Fruit fly (Drosophila melanogaster) whole organism, embryonic: ENCODE results near the gene Pa1.

ENCODE experiments used
- CG10267 ChIP-seq: fragments of 200-800 bp; sonication (Bioruptor generic); optimal IDR thresholded peaks from 2 replicates; lab custom pipeline; 2018; ENCODE audit warnings: missing biosample characterization, mild to moderate bottlenecking, missing genetic modification characterization, moderate library complexity
- CG12104 ChIP-seq: fragments of 200-800 bp; sonication (Bioruptor generic); optimal IDR thresholded peaks from 3 replicates; lab custom pipeline; 2016; ENCODE audit warnings: missing biosample characterization, missing genetic modification characterization
- CG12219 ChIP-seq: fragments of 200-800 bp; sonication (Bioruptor generic); optimal IDR thresholded peaks from 3 replicates; lab custom pipeline; 2018; ENCODE audit warnings: missing biosample characterization, mild to moderate bottlenecking, missing genetic modification characterization
- CG14050 ChIP-seq: fragments of 200-800 bp; sonication (Bioruptor generic); IDR thresholded peaks from 3 replicates; pipeline ENCODE4 v1.3.6; 2022; ENCODE audit warnings: missing biosample characterization, missing genetic modification characterization
- CG2116 ChIP-seq: fragments of 200-800 bp; sonication (Bioruptor generic); optimal IDR thresholded peaks from 3 replicates; lab custom pipeline; 2018; ENCODE audit warnings: missing biosample characterization, mild to moderate bottlenecking, missing genetic modification characterization
- CG3726 ChIP-seq: fragments of 200-800 bp; sonication (Bioruptor generic); IDR thresholded peaks from 3 replicates; pipeline ENCODE4, ENCODE4 v1.3.6; 2022; ENCODE audit warnings: missing biosample characterization, missing genetic modification characterization
- CG4328 ChIP-seq: fragments of 200-800 bp; sonication (Bioruptor generic); optimal IDR thresholded peaks from 3 replicates; lab custom pipeline; 2017; ENCODE audit warnings: missing biosample characterization, missing genetic modification reagents, missing genetic modification characterization
- CG9215 ChIP-seq: fragments of 200-800 bp; sonication (Bioruptor generic); IDR thresholded peaks from 2 replicates; pipeline ENCODE4 v1.3.6; 2022; ENCODE audit warnings: missing biosample characterization, missing genetic modification characterization
- Dref ChIP-seq: fragments of 200-800 bp; sonication (Bioruptor generic); IDR thresholded peaks from 2 replicates; pipeline ENCODE4 v1.3.6; 2022; ENCODE audit warnings: missing biosample characterization, missing genetic modification characterization
- Ptx1 ChIP-seq: fragments of 200-800 bp; sonication (Bioruptor generic); IDR thresholded peaks from 2 replicates; pipeline ENCODE4 v1.3.6; 2022; ENCODE audit warnings: missing biosample characterization, missing genetic modification characterization
- br ChIP-seq: fragments of >200 bp; optimal IDR thresholded peaks from 2 replicates; lab custom pipeline; 2017
- h ChIP-seq: fragments of >200 bp; optimal IDR thresholded peaks from 2 replicates; lab custom pipeline; 2017
- psq ChIP-seq: fragments of 200-800 bp; sonication (Bioruptor generic); optimal IDR thresholded peaks from 2 replicates; lab custom pipeline; 2017; ENCODE audit warnings: missing biosample characterization, missing genetic modification characterization
- tup ChIP-seq: fragments of 200-800 bp; sonication (Bioruptor generic); optimal IDR thresholded peaks from 2 replicates; lab custom pipeline; 2016; ENCODE audit warnings: missing biosample characterization, mild to moderate bottlenecking, missing genetic modification characterization, moderate library complexity

- TF ChIP-seq tup (no peak), h (lab: Kevin White, UChicago) (no peak), CG3726 (no peak), Ptx1 (GFP tag; lab: Robert Waterston, UW) (peak; percentile 56), CG12219 (GFP tag; lab: Kevin White, UChicago) (peak; percentile 19), CG9215 (GFP tag; lab: Robert Waterston, UW) (peak; percentile 15; the same call in 1 of the 2 replicates), psq (GFP tag; lab: Kevin White, UChicago) (no peak), CG12104 (GFP tag; lab: Kevin White, UChicago) (no peak), CG10267 (tag; lab: Kevin White, UChicago) (peak; percentile 10), Dref (GFP tag; lab: Robert Waterston, UW) (no peak), CG14050 (GFP tag; lab: Robert Waterston, UW) (0 out of 3 replicates have a peak, but pooled peaks have one; percentile 19), CG2116 (no peak), CG4328 (GFP tag; lab: Kevin White, UChicago) (no peak), br (lab: Kevin White, UChicago) (no peak)
These were observed 20.1 kb downstream of the Pa1 start for dm6 chrX:11379139-11379538.
